Worm (Caenorhabditis elegans): ENCODE data around the gene lsm-7.

ce11 chrIV:10966359-10966758, 33.1 kb downstream of the lsm-7 start, which contains the start of the genes aqp-3 and Y69E1A.8:
- TF ChIP-seq him-1 (tag; optimal IDR thresholded peaks at IDR 0.05) (no peak), W03F9.2 (tag; optimal IDR thresholded peaks at IDR 0.05) (no peak), dao-5 (tag; optimal IDR thresholded peaks at IDR 0.05) (no peak)

All from whole organism, L4/young adult.